Worm (Caenorhabditis elegans) whole organism, L1 larva: Measurements from ENCODE around the gene sqv-8.
A peak's percentile ranks its signal among the peaks of the same experiment; 100 is the strongest.

Source experiments
- F16B12.6 ChIP-seq: fragments of 150-350 bp; optimal IDR thresholded peaks from 2 replicates; lab custom pipeline; 2014; ENCODE audit warnings: missing biosample characterization, missing genetic modification characterization
- Y116A8C.19 ChIP-seq: sonication (generic microtip); optimal IDR thresholded peaks from 2 replicates; lab custom pipeline; 2016; ENCODE audit warnings: missing compliant biosample characterization, missing genetic modification characterization, borderline replicate concordance
- ama-1 ChIP-seq: fragments of 150-350 bp; optimal IDR thresholded peaks from 2 replicates; lab custom pipeline; 2014
- blmp-1 ChIP-seq: fragments of 150-350 bp; optimal IDR thresholded peaks from 2 replicates; lab custom pipeline; 2014; ENCODE audit warnings: missing biosample characterization, missing genetic modification characterization
- ceh-82 ChIP-seq, 3 experiments: fragments of 150-350 bp in 1 of 3; sonication (generic microtip) in 2 of 3; optimal IDR thresholded peaks; 2 replicates each; lab custom pipeline; 2014 to 2017; ENCODE audit warnings: missing biosample characterization in 3 of 3, missing genetic modification characterization in 3 of 3
- ceh-88 ChIP-seq: fragments of 200-800 bp; sonication (Bioruptor generic); IDR thresholded peaks from 2 replicates; pipeline ENCODE4 v1.3.6; 2022; ENCODE audit warnings: missing genetic modification characterization, missing compliant biosample characterization
- ceh-90 ChIP-seq: sonication (generic microtip); optimal IDR thresholded peaks from 2 replicates; lab custom pipeline; 2016; ENCODE audit warnings: missing genetic modification characterization, missing compliant biosample characterization
- dpl-1 ChIP-seq, 3 experiments: fragments of 150-350 bp in 2 of 3; sonication (generic microtip) in 1 of 3; optimal IDR thresholded peaks; 2 replicates each; lab custom pipeline; 2014 to 2017; ENCODE audit warnings: missing biosample characterization in 3 of 3, missing genetic modification characterization in 3 of 3, missing genetic modification reagents in 3 of 3
- efl-1 ChIP-seq, 4 experiments: fragments of 150-350 bp; optimal IDR thresholded peaks in 3 of 4; peaks in 1 of 4; 1 replicate in 1 of 4; 2 replicates in 3 of 4; lab custom pipeline; 2014; ENCODE audit warnings: missing biosample characterization in 2 of 4, missing genetic modification characterization in 2 of 4, missing genetic modification reagents in 2 of 4
- efl-3 ChIP-seq: fragments of 200-800 bp; sonication (Bioruptor generic); optimal IDR thresholded peaks from 2 replicates; lab custom pipeline; 2018; ENCODE audit warnings: mild to moderate bottlenecking, missing genetic modification characterization, missing compliant biosample characterization
- egl-13 ChIP-seq: sonication (generic microtip); optimal IDR thresholded peaks from 2 replicates; lab custom pipeline; 2016; ENCODE audit warnings: missing genotype, missing genetic modification reagents, missing genetic modification characterization, missing compliant biosample characterization
- egl-27 ChIP-seq, 2 experiments: fragments of 150-350 bp in 1 of 2; sonication (generic microtip); optimal IDR thresholded peaks; 3 replicates each; lab custom pipeline; 2017 to 2018; ENCODE audit warnings: missing biosample characterization in 2 of 2, missing genetic modification characterization in 2 of 2, missing genetic modification reagents in 2 of 2
- ets-5 ChIP-seq: fragments of 200-800 bp; sonication (Bioruptor generic); IDR thresholded peaks from 2 replicates; pipeline ENCODE4 v1.3.6; 2022; ENCODE audit warnings: missing genetic modification characterization, missing compliant biosample characterization
- fkh-4 ChIP-seq: sonication (generic microtip); optimal IDR thresholded peaks from 2 replicates; lab custom pipeline; 2016; ENCODE audit warnings: missing compliant biosample characterization, missing genetic modification characterization, borderline replicate concordance
- fos-1 ChIP-seq: fragments of 150-350 bp; optimal IDR thresholded peaks from 2 replicates; lab custom pipeline; 2014; ENCODE audit warnings: missing biosample characterization, missing genetic modification characterization
- hlh-17 ChIP-seq: fragments of 200-800 bp; sonication (Bioruptor generic); optimal IDR thresholded peaks from 2 replicates; lab custom pipeline; 2018; ENCODE audit warnings: missing genetic modification characterization, mild to moderate bottlenecking, missing compliant biosample characterization, moderate library complexity, borderline replicate concordance
- hlh-4 ChIP-seq: sonication (generic microtip); optimal IDR thresholded peaks from 2 replicates; lab custom pipeline; 2016; ENCODE audit warnings: mild to moderate bottlenecking, missing genetic modification characterization, missing compliant biosample characterization
- irx-1 ChIP-seq: sonication (generic microtip); optimal IDR thresholded peaks from 2 replicates; lab custom pipeline; 2016; ENCODE audit warnings: missing genetic modification characterization, missing compliant biosample characterization
- isw-1 ChIP-seq: fragments of 200-800 bp; sonication (Bioruptor generic); IDR thresholded peaks from 2 replicates; pipeline ENCODE4 v1.3.6; 2022; ENCODE audit warnings: missing genetic modification characterization, missing compliant biosample characterization
- jun-1 ChIP-seq: fragments of 150-350 bp; optimal IDR thresholded peaks from 2 replicates; lab custom pipeline; 2014; ENCODE audit warnings: missing biosample characterization, missing genetic modification reagents, missing genetic modification characterization
- lin-13 ChIP-seq: fragments of 150-350 bp; optimal IDR thresholded peaks from 2 replicates; lab custom pipeline; 2014; ENCODE audit warnings: missing biosample characterization, missing genetic modification reagents, missing genetic modification characterization
- lin-14 ChIP-seq: fragments of 200-800 bp; sonication (Bioruptor generic); optimal IDR thresholded peaks from 2 replicates; lab custom pipeline; 2018; ENCODE audit warnings: mild to moderate bottlenecking, missing genetic modification characterization, moderate library complexity, missing compliant biosample characterization
- lin-15B ChIP-seq: fragments of 150-350 bp; sonication (generic microtip); optimal IDR thresholded peaks from 3 replicates; lab custom pipeline; 2014; ENCODE audit warnings: missing biosample characterization, missing genetic modification characterization
- lin-35 ChIP-seq, 2 experiments: fragments of 150-350 bp; optimal IDR thresholded peaks; 2 replicates each; lab custom pipeline; 2014; ENCODE audit warnings: missing biosample characterization in 2 of 2, missing genetic modification characterization in 2 of 2, missing genetic modification reagents in 2 of 2
- lsy-2 ChIP-seq, 2 experiments: fragments of 150-350 bp; optimal IDR thresholded peaks; 2 replicates each; lab custom pipeline; 2014; ENCODE audit warnings: missing biosample characterization in 2 of 2, missing genetic modification characterization in 2 of 2
- mab-9 ChIP-seq: fragments of 200-800 bp; sonication (Bioruptor generic); IDR thresholded peaks from 2 replicates; pipeline ENCODE4 v1.3.6; 2022; ENCODE audit warnings: missing genetic modification reagents, missing genetic modification characterization, missing compliant biosample characterization
- mdl-1 ChIP-seq, 2 experiments: fragments of 150-350 bp; optimal IDR thresholded peaks; 2 replicates each; lab custom pipeline; 2014 to 2017; ENCODE audit warnings: missing biosample characterization in 2 of 2, missing genetic modification characterization in 2 of 2, inconsistent platforms in 1 of 2
- mef-2 ChIP-seq: fragments of 150-350 bp; optimal IDR thresholded peaks from 2 replicates; lab custom pipeline; 2014; ENCODE audit warnings: missing biosample characterization, missing genetic modification characterization
- mep-1 ChIP-seq: fragments of 150-350 bp; optimal IDR thresholded peaks from 2 replicates; lab custom pipeline; 2014; ENCODE audit warnings: missing biosample characterization, missing genetic modification characterization
- nhr-20 ChIP-seq: sonication (generic microtip); optimal IDR thresholded peaks from 2 replicates; lab custom pipeline; 2016; ENCODE audit warnings: mild to moderate bottlenecking, missing genetic modification characterization, missing compliant biosample characterization
- nhr-28 ChIP-seq: fragments of 150-350 bp; optimal IDR thresholded peaks from 2 replicates; lab custom pipeline; 2014; ENCODE audit warnings: missing biosample characterization, missing genetic modification characterization
- nhr-47 ChIP-seq: sonication (generic microtip); optimal IDR thresholded peaks from 2 replicates; lab custom pipeline; 2016; ENCODE audit warnings: mild to moderate bottlenecking, missing genetic modification characterization, moderate library complexity, missing compliant biosample characterization
- nhr-71 ChIP-seq: sonication (generic microtip); optimal IDR thresholded peaks from 2 replicates; lab custom pipeline; 2016; ENCODE audit warnings: mild to moderate bottlenecking, missing genetic modification characterization, moderate library complexity, missing compliant biosample characterization
- nhr-76 ChIP-seq: sonication (generic microtip); optimal IDR thresholded peaks from 2 replicates; lab custom pipeline; 2017; ENCODE audit warnings: missing biosample characterization, missing genetic modification characterization
- nhr-84 ChIP-seq: sonication (generic microtip); optimal IDR thresholded peaks from 2 replicates; lab custom pipeline; 2017; ENCODE audit warnings: missing biosample characterization, missing genetic modification characterization
- nhr-85 ChIP-seq: sonication (generic microtip); peaks from one replicate; lab custom pipeline; 2016; ENCODE audit warnings: missing genetic modification characterization, inconsistent platforms, missing compliant biosample characterization
- rnt-1 ChIP-seq: sonication (generic microtip); optimal IDR thresholded peaks from 2 replicates; lab custom pipeline; 2016; ENCODE audit warnings: mild to moderate bottlenecking, missing genetic modification characterization, moderate library complexity, missing compliant biosample characterization
- skn-1 ChIP-seq: fragments of 150-350 bp; optimal IDR thresholded peaks from 2 replicates; lab custom pipeline; 2014; ENCODE audit warnings: missing biosample characterization, missing genetic modification characterization
- snpc-4 ChIP-seq: fragments of 150-350 bp; optimal IDR thresholded peaks from 2 replicates; lab custom pipeline; 2014; ENCODE audit warnings: missing biosample characterization, missing genetic modification characterization
- snu-23 ChIP-seq: sonication (generic microtip); optimal IDR thresholded peaks from 2 replicates; lab custom pipeline; 2016; ENCODE audit warnings: missing genetic modification characterization, missing compliant biosample characterization
- sox-4 ChIP-seq: sonication (generic microtip); optimal IDR thresholded peaks from 2 replicates; lab custom pipeline; 2016; ENCODE audit warnings: missing genetic modification characterization, missing compliant biosample characterization
- sptf-1 ChIP-seq: fragments of 150-350 bp; optimal IDR thresholded peaks from 2 replicates; lab custom pipeline; 2014; ENCODE audit warnings: missing biosample characterization, missing genetic modification characterization
- swsn-7 ChIP-seq: sonication (generic microtip); optimal IDR thresholded peaks from 2 replicates; lab custom pipeline; 2016; ENCODE audit warnings: missing genetic modification characterization, missing compliant biosample characterization
- tbx-2 ChIP-seq: sonication (generic microtip); optimal IDR thresholded peaks from 2 replicates; lab custom pipeline; 2016; ENCODE audit warnings: missing genetic modification characterization, missing compliant biosample characterization
- unc-62 ChIP-seq: fragments of 150-350 bp; optimal IDR thresholded peaks from 2 replicates; lab custom pipeline; 2014; ENCODE audit warnings: missing biosample characterization, missing genetic modification reagents, missing genetic modification characterization
- vab-15 ChIP-seq: sonication (generic microtip); optimal IDR thresholded peaks from 2 replicates; lab custom pipeline; 2017; ENCODE audit warnings: missing genotype, mild to moderate bottlenecking, missing genetic modification characterization, missing compliant biosample characterization
- xbp-1 ChIP-seq: sonication (generic microtip); optimal IDR thresholded peaks from 2 replicates; lab custom pipeline; 2016; ENCODE audit warnings: missing genetic modification characterization, missing compliant biosample characterization
- zag-1 ChIP-seq: fragments of 150-350 bp; optimal IDR thresholded peaks from 2 replicates; lab custom pipeline; 2014; ENCODE audit warnings: missing biosample characterization, missing genetic modification characterization
- ztf-4 ChIP-seq: fragments of 150-350 bp; optimal IDR thresholded peaks from 2 replicates; lab custom pipeline; 2014; ENCODE audit warnings: missing biosample characterization, missing genetic modification characterization

sqv-8 gene

DNA sequence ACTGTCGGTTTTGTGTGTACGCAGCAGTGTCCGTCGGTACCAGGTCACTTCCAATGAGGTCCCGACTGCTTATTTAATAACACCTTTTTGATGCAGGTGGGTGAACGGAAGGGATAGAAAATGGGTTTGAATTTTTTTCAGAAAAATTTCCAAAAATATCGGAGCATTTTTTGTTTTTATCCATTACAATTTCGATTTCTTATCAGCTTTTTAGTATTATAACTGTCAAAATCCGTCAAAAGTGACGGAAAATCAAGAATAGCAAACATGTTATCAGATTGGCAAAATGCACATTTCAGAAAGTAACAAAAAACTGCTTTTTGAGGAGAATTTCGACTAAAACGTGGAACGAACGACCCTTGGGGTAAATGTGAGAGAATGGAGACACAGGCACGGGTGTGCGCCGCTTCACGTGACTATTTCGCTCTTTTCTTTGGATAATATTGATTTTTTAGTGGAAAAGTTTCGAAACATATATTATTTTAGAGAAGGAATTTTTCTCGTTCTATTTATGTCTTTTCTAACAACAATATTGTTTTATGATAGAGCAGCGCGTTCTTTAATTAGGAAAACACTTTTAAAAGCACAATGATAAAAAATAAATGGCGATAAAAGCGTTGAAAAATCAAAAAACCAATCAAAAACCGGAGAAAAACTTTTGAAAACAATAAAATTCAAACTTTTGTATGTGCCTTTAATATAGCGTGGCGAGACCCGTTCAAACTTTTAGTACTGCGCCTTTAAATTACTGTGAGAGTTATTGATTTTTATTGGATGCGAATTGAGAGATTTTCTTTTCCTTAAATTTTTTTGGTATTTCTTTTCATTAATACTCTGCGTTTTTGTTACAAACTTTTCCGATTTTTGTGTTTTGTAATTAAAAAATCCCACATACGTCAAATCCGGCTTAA, at the start of gene sqv-8:
Gene sqv-8 (plus strand): TSS at position 51 of the 911 bp plus-strand sequence.
- TF ChIP-seq F16B12.6 (tag; lab: Kevin White, UChicago) (no peak), sptf-1 (no peak), mdl-1 (tag; optimal IDR thresholded peaks at IDR 0.05; lab: Kevin White, UChicago) (peak in 1 of 2 experiments; percentile 37), nhr-71 (tag; lab: Kevin White, UChicago) (peak; percentile 40), xbp-1 (tag; lab: Kevin White, UChicago) (peak; percentile 24), irx-1 (no peak), ceh-90 (tag; lab: Kevin White, UChicago) (no peak), fkh-4 (tag; lab: Kevin White, UChicago) (no peak), skn-1 (tag; lab: Kevin White, UChicago) (peak; percentile 33), mef-2 (tag; lab: Kevin White, UChicago) (no peak), ceh-88 (no peak), lin-35 (GFP tag; optimal IDR thresholded peaks at IDR 0.05; lab: Kevin White, UChicago) (peak in 1 of 2 experiments; percentile 14), snpc-4 (no peak), ama-1 (lab: Kevin White, UChicago) (no peak), lin-14 (GFP tag; lab: Kevin White, UChicago) (peak; percentile 62), snu-23 (GFP tag; lab: Kevin White, UChicago) (peak; percentile 51), hlh-17 (GFP tag; lab: Kevin White, UChicago) (no peak), nhr-85 (tag; lab: Kevin White, UChicago) (peak; percentile 65), lsy-2 (tag; optimal IDR thresholded peaks at IDR 0.05; lab: Kevin White, UChicago) (peak in 1 of 2 experiments; percentile 11), nhr-20 (tag; lab: Kevin White, UChicago) (peak; percentile 39), blmp-1 (tag; lab: Kevin White, UChicago) (peak; percentile 20), nhr-28 (no peak), mab-9 (GFP tag; lab: Robert Waterston, UW) (no peak), rnt-1 (tag; lab: Kevin White, UChicago) (peak; percentile 5), fos-1 (tag; lab: Kevin White, UChicago) (no peak), nhr-47 (peak; percentile 17), efl-3 (GFP tag; lab: Kevin White, UChicago) (no peak), mep-1 (tag; lab: Kevin White, UChicago) (peak; percentile 7), nhr-84 (no peak), ceh-82 (tag; optimal IDR thresholded peaks at IDR 0.05; lab: Kevin White, UChicago) (peak in 1 of 3 experiments; percentile 6), ztf-4 (tag; lab: Kevin White, UChicago) (no peak), efl-1 (optimal IDR thresholded peaks at IDR 0.05; lab: Kevin White, UChicago) (peak in 1 of 2 experiments; percentile 21), efl-1 (GFP tag; optimal IDR thresholded peaks at IDR 0.05 in 1 of 2; lab: Kevin White, UChicago) (peak; percentile 7 to 70), dpl-1 (GFP tag; optimal IDR thresholded peaks at IDR 0.05; lab: Kevin White, UChicago) (peak in 1 of 3 experiments; percentile 25), Y116A8C.19 (tag; lab: Kevin White, UChicago) (no peak), lin-15B (tag; lab: Kevin White, UChicago) (no peak)

DNA sequence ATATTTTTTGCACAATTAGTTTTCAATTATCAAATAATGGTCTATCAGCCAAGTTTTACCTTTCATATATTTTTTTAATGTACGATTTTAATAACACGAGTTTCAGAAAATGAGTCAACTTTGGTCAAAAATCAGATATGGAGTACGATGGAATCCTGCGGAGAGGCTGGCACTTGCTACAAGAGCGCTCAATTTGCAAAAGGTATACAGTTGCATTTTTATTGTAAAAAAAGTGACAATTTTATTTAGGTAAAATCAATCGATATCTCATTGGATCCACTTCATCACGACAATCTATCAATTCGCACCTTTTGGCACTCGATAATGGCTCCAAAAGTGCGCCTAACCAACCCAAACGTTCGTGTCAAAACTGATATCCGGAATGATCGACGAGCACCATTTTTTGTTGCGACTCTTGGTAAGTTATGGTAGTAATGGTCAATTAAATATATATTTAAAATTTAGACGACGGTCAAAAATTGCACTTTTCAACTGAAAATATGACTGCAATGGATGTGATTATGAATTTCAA, 49.2 kb upstream of the sqv-8 start, which contains the start of gene mrpl-53:
Gene mrpl-53 (plus strand): TSS at position 107 of the 532 bp plus-strand sequence.
- TF ChIP-seq lin-35 (GFP tag; optimal IDR thresholded peaks at IDR 0.05; lab: Kevin White, UChicago), result peak in 1 of 2 experiments; percentile 1
- TF ChIP-seq nhr-76 (tag; lab: Kevin White, UChicago), result no peak
- no peak for TF ChIP-seq sox-4
- no peak for TF ChIP-seq unc-62
- no peak for TF ChIP-seq lin-13 (GFP tag; lab: Kevin White, UChicago)
- no peak for TF ChIP-seq swsn-7 (tag; lab: Kevin White, UChicago)
- no peak for TF ChIP-seq hlh-4 (tag; lab: Kevin White, UChicago)
- no peak for TF ChIP-seq fos-1 (tag; lab: Kevin White, UChicago)
- no peak for TF ChIP-seq zag-1 (tag; lab: Kevin White, UChicago)
- no peak for TF ChIP-seq isw-1
- TF ChIP-seq vab-15 (tag; lab: Kevin White, UChicago), result no peak
- no peak for TF ChIP-seq egl-27 (tag; optimal IDR thresholded peaks at IDR 0.05; lab: Kevin White, UChicago)
- TF ChIP-seq jun-1 (tag; lab: Kevin White, UChicago), result no peak
- no peak for TF ChIP-seq egl-13 (tag; lab: Kevin White, UChicago)
- TF ChIP-seq efl-1 (optimal IDR thresholded peaks at IDR 0.05; lab: Kevin White, UChicago), result no peak
- TF ChIP-seq efl-1 (GFP tag; optimal IDR thresholded peaks at IDR 0.05 in 1 of 2; lab: Kevin White, UChicago), result peak in 1 of 2 experiments; percentile 66
- no peak for TF ChIP-seq ama-1 (lab: Kevin White, UChicago)
- no peak for TF ChIP-seq ceh-82 (tag; optimal IDR thresholded peaks at IDR 0.05; lab: Kevin White, UChicago)
- TF ChIP-seq tbx-2 (tag; lab: Kevin White, UChicago), result no peak
- TF ChIP-seq ets-5 (GFP tag; lab: Robert Waterston, UW), result no peak
- TF ChIP-seq nhr-71 (tag; lab: Kevin White, UChicago), result peak; percentile 29
- no peak for TF ChIP-seq efl-3 (GFP tag; lab: Kevin White, UChicago)
- no peak for TF ChIP-seq rnt-1 (tag; lab: Kevin White, UChicago)
